Fruit fly (Drosophila melanogaster): Measurements from ENCODE around the gene Chchd3.
A peak's percentile ranks its signal among the peaks of the same experiment; 100 is the strongest.

The Chchd3 gene

dm6 chr3R:31053784-31054221 lies at the start of gene Chchd3:
Gene Chchd3, minus strand, starts transcription at chr3R:31053915.
- peak; percentile 9 for TF ChIP-seq CG31627 (GFP tag; optimal IDR thresholded peaks at IDR 0.05)
- no peak for TF ChIP-seq svp (GFP tag)
- TF ChIP-seq dsx (GFP tag; optimal IDR thresholded peaks at IDR 0.05; ENCODE audit: poor library complexity, severe bottlenecking), result no peak
- no peak for TF ChIP-seq CG8319 (GFP tag; optimal IDR thresholded peaks at IDR 0.05)
- peak; percentile 56 for TF ChIP-seq Eip78C (GFP tag)

dm6 chr3R:31101069-31101468 lies 47.4 kb upstream of the Chchd3 start, which contains the start of gene CG15553:
Gene CG15553, minus strand, starts transcription at chr3R:31101169.
- TF ChIP-seq Eip78C (GFP tag), result no peak
- no peak for TF ChIP-seq CG8119 (GFP tag; IDR thresholded peaks at IDR 0.05)
- no peak for TF ChIP-seq Blimp-1 (GFP tag; optimal IDR thresholded peaks at IDR 0.05)
- TF ChIP-seq lz (GFP tag; optimal IDR thresholded peaks at IDR 0.05), result no peak
- no peak for TF ChIP-seq fd59A (GFP tag; optimal IDR thresholded peaks at IDR 0.05)
- no peak for TF ChIP-seq CG11294 (GFP tag; IDR thresholded peaks at IDR 0.05)
- TF ChIP-seq Hr4 (GFP tag; optimal IDR thresholded peaks at IDR 0.05), result no peak
- TF ChIP-seq fkh (GFP tag; optimal IDR thresholded peaks at IDR 0.05), result no peak
- TF ChIP-seq CG11902 (GFP tag; optimal IDR thresholded peaks at IDR 0.05), result no peak
- no peak for TF ChIP-seq CG1621 (tag; optimal IDR thresholded peaks at IDR 0.05)
- TF ChIP-seq CG3032 (tag; optimal IDR thresholded peaks at IDR 0.05), result no peak
- TF ChIP-seq CG3919 (GFP tag; optimal IDR thresholded peaks at IDR 0.05), result no peak
- TF ChIP-seq dac (GFP tag; optimal IDR thresholded peaks at IDR 0.05), result no peak
- no peak for TF ChIP-seq Sox15 (GFP tag; optimal IDR thresholded peaks at IDR 0.05)
- TF ChIP-seq Eip93F (GFP tag; optimal IDR thresholded peaks at IDR 0.05), result no peak
- TF ChIP-seq Met (GFP tag; optimal IDR thresholded peaks at IDR 0.05), result no peak
- no peak for TF ChIP-seq vri (GFP tag; optimal IDR thresholded peaks at IDR 0.05)

dm6 chr3R:31097221-31097620 lies 43.5 kb upstream of the Chchd3 start, which contains the start of gene CG11317:
Gene CG11317, minus strand, starts transcription at chr3R:31097321.
- TF ChIP-seq Eip75B (GFP tag; optimal IDR thresholded peaks at IDR 0.05), result no peak
- TF ChIP-seq Eip93F (GFP tag; optimal IDR thresholded peaks at IDR 0.05), result no peak
- no peak for TF ChIP-seq CG16779 (tag; optimal IDR thresholded peaks at IDR 0.05)
- no peak for TF ChIP-seq CG11902 (GFP tag; optimal IDR thresholded peaks at IDR 0.05)
- TF ChIP-seq Met (GFP tag; optimal IDR thresholded peaks at IDR 0.05), result no peak
- no peak for TF ChIP-seq Blimp-1 (GFP tag; optimal IDR thresholded peaks at IDR 0.05)
- no peak for TF ChIP-seq Ets96B (tag; optimal IDR thresholded peaks at IDR 0.05)
- no peak for TF ChIP-seq svp (GFP tag)
- TF ChIP-seq CG11294 (GFP tag; IDR thresholded peaks at IDR 0.05), result no peak
- TF ChIP-seq salr (GFP tag; optimal IDR thresholded peaks at IDR 0.05), result no peak
- TF ChIP-seq fd85E (GFP tag; optimal IDR thresholded peaks at IDR 0.05), result no peak
- TF ChIP-seq CG9139 (GFP tag; optimal IDR thresholded peaks at IDR 0.05), result no peak
- no peak for TF ChIP-seq Ets21C (GFP tag; optimal IDR thresholded peaks at IDR 0.05)
- no peak for TF ChIP-seq ss (GFP tag; optimal IDR thresholded peaks at IDR 0.05)
- TF ChIP-seq CG6792 (GFP tag; optimal IDR thresholded peaks at IDR 0.05), result no peak
- TF ChIP-seq achi (GFP tag; optimal IDR thresholded peaks at IDR 0.05), result no peak
- TF ChIP-seq CG8632 (GFP tag; optimal IDR thresholded peaks at IDR 0.05), result no peak
- TF ChIP-seq cyc (GFP tag; optimal IDR thresholded peaks at IDR 0.05), result no peak
- TF ChIP-seq CG11762 (GFP tag; optimal IDR thresholded peaks at IDR 0.05; ENCODE audit: insufficient read depth), result no peak

dm6 chr3R:31089985-31090384 lies 36.3 kb upstream of the Chchd3 start:
- TF ChIP-seq svp (GFP tag) (peak; percentile 14), Hr38 (GFP tag; optimal IDR thresholded peaks at IDR 0.05) (no peak)

dm6 chr3R:31086394-31086793 lies 32.7 kb upstream of the Chchd3 start:
- TF ChIP-seq fd59A (GFP tag; optimal IDR thresholded peaks at IDR 0.05) (no peak), CG11294 (GFP tag; IDR thresholded peaks at IDR 0.05) (peak; percentile 8; the same call in 1 of the 2 replicates), CG31627 (GFP tag; optimal IDR thresholded peaks at IDR 0.05) (peak; percentile 1), Eip78C (GFP tag) (peak; percentile 19), CG32006 (GFP tag; optimal IDR thresholded peaks at IDR 0.05) (peak; percentile 9), svp (GFP tag) (no peak), vri (GFP tag; optimal IDR thresholded peaks at IDR 0.05) (no peak), fkh (GFP tag; optimal IDR thresholded peaks at IDR 0.05) (peak; percentile 46), eg (GFP tag; IDR thresholded peaks at IDR 0.05) (peak; percentile 15; the same call in 1 of the 3 replicates), Eip93F (GFP tag; optimal IDR thresholded peaks at IDR 0.05) (no peak), CG6163 (GFP tag; IDR thresholded peaks at IDR 0.05) (0 out of 3 replicates have a peak, but pooled peaks have one; percentile 9)
